Worm (Caenorhabditis elegans) whole organism, L4 larva: ENCODE results near the gene cysl-2.

Experiments
- fkh-10 ChIP-seq: fragments of 150-350 bp; optimal IDR thresholded peaks from 2 replicates; lab custom pipeline; 2014; ENCODE audit warnings: missing biosample characterization, missing genetic modification reagents, missing genetic modification characterization
- lin-13 ChIP-seq: fragments of 150-350 bp; optimal IDR thresholded peaks from 2 replicates; lab custom pipeline; 2014; ENCODE audit warnings: missing biosample characterization, missing genetic modification reagents, missing genetic modification characterization
- sdz-12 ChIP-seq: fragments of 200-800 bp; sonication (Bioruptor generic); optimal IDR thresholded peaks from 2 replicates; lab custom pipeline; 2018; ENCODE audit warnings: mild to moderate bottlenecking, missing genetic modification characterization, missing compliant biosample characterization

- no peak for TF ChIP-seq fkh-10 (GFP tag; lab: Kevin White, UChicago)
- TF ChIP-seq sdz-12: no peak
- no peak for TF ChIP-seq lin-13
Measured at ce11 chrII:14494414-14494463, at the start of gene cysl-2.
